Worm (Caenorhabditis elegans): ENCODE results near the gene Y53G8AM.8.

Y53G8AM.8 gene

DNA sequence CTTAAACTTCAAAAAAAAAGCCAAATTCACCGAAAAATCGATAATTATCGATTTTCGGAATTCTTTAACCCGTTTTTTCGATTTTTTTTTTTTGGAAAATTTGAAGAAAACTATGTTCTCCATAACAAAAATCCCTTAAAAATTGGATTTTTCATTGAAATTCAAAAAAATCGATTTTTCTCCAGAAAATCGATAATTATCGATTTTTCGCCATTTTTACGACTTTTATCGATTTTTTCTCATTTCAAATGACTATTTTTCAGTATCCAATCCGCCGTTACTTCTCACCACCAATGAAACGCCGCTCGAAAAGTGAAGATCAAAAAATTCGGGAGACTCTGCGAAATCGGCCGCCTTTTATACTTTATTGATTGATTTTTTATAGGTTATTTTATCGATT, 37.6 kb downstream of the Y53G8AM.8 start:
- no peak for TF ChIP-seq unc-62 (GFP tag; optimal IDR thresholded peaks at IDR 0.05)

DNA sequence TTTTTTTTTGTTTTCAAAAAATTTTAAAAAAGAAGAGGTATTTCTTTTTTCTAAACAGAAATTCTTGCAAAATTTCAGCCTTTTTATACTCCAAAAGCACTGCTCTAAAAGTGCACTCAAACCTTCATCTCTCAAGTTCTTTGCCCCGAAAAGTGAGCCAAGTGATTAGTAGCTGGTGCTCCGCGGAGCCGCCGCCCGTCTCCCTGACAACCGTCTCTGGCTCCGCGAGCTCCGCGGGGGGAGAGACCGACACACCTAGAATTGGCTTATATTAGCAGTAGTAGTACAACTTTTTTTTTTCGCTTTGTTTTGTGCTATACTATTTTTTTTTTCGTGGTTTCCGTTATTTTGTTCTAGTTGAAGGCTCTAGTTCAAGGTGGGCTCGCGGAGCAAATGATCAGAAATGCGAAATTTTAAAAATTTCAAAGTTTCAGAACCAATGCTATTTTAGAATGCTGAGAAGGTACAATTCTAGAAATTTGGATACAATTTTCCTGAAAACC, 45.8 kb downstream of the Y53G8AM.8 start, which contains the start of gene Y53G8AL.1:
TSS of gene Y53G8AL.1 (plus strand) at position 453 of the 503 bp plus-strand sequence.
- no peak for TF ChIP-seq unc-62 (GFP tag; optimal IDR thresholded peaks at IDR 0.05)

DNA sequence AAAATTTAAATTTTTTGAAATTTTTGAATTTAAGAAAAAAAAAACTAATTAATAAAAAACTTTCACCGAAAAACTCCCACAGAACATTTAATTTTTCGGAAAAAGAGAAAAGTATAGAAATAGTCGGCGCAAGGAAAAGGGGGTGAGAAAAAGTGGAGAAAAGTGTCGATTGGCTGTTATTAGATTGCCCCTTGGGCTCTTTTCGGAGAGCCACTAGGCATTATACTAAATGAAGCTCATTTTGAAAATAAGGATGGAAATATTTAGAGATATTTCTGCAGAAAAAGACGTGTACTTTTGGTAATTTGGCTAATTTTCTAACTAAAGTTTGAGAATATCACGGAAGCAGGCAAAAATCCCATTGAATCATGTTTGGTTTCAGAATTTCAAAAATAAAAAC, 54.4 kb downstream of the Y53G8AM.8 start:
- no peak for TF ChIP-seq unc-62 (GFP tag; optimal IDR thresholded peaks at IDR 0.05)

DNA sequence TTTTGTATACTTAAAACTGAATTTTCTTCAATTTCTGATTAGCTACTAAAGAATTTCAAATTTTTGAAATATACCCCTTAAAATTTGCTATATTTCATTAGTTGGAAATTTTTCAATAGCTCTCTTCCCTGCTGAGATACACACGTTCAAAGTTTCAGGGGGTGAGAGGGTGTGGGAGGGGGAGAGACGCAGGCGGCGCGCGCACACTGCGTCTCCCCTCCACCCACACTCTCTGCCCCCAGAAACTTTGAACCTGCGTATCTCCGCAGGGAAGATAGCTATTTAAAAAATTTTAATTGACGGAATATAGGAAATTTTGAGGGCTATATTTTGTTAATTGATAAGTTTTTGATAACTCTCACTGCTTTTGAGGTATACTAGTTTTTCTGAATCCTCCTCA, 55.8 kb downstream of the Y53G8AM.8 start:
- TF ChIP-seq unc-62 (GFP tag; optimal IDR thresholded peaks at IDR 0.05): no peak

DNA sequence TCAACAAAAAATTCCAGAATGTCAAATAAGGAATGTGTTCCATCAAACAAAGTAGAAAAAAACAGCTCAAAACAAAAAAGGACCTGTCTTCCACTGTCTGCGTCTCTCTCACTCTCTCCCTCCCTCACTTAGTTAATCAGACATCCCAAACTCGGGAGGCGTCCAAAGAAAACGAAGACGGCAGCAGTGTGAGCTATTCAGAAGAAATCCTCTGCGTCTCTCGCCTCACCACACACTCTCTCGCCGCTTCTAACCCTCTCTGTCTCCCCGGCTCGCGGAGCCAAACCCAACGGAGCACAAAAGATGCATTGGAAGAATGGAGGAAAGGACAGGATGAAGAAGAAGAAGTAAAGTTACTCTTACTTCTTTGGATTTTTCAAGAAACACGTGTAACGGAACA, 58.2 kb downstream of the Y53G8AM.8 start:
- no peak for TF ChIP-seq unc-62 (GFP tag; optimal IDR thresholded peaks at IDR 0.05)

DNA sequence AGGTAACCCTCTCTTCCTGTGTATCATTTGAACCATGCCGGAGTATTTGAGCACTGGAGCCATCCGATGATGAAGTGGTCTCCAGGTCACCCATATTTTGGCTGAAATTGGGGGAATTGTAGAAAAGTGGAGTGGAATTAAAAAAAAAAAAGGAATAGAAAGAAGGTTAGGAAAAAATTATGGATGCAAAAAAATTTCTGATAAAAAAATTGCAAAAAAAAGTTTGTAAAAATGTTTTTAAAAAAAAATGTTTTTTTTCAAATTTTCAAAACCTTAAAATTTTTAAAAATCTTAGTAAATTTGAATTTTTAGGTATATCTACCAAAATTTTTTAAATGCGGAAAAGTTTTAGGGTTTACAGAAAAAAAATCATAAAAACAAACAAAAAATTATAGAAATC, 59.5 kb downstream of the Y53G8AM.8 start, which contains the start of gene frm-8:
TSS of gene frm-8 (minus strand) at position 101 of the 400 bp plus-strand sequence.
- TF ChIP-seq unc-62 (GFP tag; optimal IDR thresholded peaks at IDR 0.05): no peak
